Worm (Caenorhabditis elegans): Measurements from ENCODE around the gene ZK809.9.

Gene ZK809.9

DNA sequence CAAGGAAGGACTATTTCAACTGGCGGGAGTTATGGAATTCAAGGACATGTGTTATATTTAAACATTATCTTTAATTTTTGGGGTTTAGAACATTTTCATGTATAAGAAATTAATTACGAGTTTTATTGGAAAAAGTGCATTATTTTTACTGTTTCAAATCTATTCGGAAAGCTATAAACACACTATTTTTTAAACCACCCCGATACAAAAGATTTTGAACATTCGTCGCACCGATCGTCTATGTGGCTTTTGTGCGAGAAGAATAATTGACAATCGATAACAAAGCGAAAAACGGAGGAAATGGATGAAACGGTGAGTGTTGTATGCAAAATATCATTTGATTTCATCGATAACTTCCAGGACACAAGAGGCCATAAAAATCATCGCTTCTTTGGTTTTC is at the start of gene ZK809.9:
TSS of gene ZK809.9 (plus strand) at position 301 of the 400 bp plus-strand sequence.
- no peak for TF ChIP-seq ceh-13 (GFP tag; optimal IDR thresholded peaks at IDR 0.05)
- TF ChIP-seq scrt-1 (GFP tag; IDR thresholded peaks at IDR 0.05) = no peak

DNA sequence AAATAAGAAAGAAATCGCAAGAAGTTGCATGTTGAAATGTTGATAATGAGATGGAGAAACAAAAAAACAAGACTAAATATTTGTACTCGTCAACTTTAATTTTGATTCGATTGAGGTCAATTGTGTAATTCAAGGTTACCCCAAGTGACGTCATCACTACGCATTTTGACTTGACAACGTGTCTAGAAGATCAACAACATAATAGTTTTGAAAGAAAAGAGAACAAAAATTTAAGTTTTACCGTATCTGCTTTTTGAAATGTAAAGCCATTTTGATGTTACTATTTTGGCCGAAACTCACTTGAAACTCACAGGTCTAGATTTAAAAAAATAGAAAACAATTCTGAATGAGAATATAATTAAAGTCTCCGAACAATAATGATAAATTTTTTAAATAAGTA is 44.2 kb upstream of the ZK809.9 start, which contains the start of gene dsl-5:
TSS of gene dsl-5 (minus strand) at position 101 of the 400 bp plus-strand sequence.
- TF ChIP-seq hnd-1 (tag; optimal IDR thresholded peaks at IDR 0.05) (no peak), aly-1 (tag; optimal IDR thresholded peaks at IDR 0.05) (no peak), flt-1 (GFP tag; IDR thresholded peaks at IDR 0.05) (no peak), sea-1 (GFP tag; conservative IDR thresholded peaks at IDR 0.05) (no peak), ceh-13 (GFP tag; optimal IDR thresholded peaks at IDR 0.05) (no peak), B0310.2 (tag; optimal IDR thresholded peaks at IDR 0.05) (no peak), ama-1 (optimal IDR thresholded peaks at IDR 0.05) (no peak), tra-4 (tag; optimal IDR thresholded peaks at IDR 0.05) (no peak), tbx-11 (GFP tag; IDR thresholded peaks at IDR 0.05) (no peak), hmbx-1 (tag; optimal IDR thresholded peaks at IDR 0.05) (no peak), scrt-1 (GFP tag; IDR thresholded peaks at IDR 0.05) (no peak), hmg-4 (GFP tag; optimal IDR thresholded peaks at IDR 0.05) (no peak), pes-1 (GFP tag; IDR thresholded peaks at IDR 0.05) (no peak), tbx-37 (GFP tag; conservative IDR thresholded peaks at IDR 0.05) (no peak)

DNA sequence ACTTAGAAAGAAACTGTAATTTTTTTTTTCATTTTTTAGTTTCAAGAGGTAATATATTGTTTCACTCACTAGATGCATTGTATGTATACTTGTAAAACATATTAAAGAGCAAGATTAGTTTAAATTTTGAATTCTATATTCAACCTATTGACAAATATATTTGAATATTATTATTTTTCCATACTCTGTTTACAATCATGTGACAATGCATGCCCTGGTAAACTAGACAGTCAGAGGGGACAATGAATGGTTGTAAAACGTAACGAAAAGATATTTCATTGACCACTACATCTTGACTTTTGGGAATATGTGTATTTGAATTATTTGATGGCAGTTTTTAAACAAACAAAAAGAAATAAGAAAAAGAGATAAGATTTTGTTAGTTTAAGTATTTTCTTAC is 42.8 kb upstream of the ZK809.9 start:
- no peak for TF ChIP-seq scrt-1 (GFP tag; IDR thresholded peaks at IDR 0.05)
- no peak for TF ChIP-seq ceh-13 (GFP tag; optimal IDR thresholded peaks at IDR 0.05)
- no peak for TF ChIP-seq B0310.2 (tag; optimal IDR thresholded peaks at IDR 0.05)
- no peak for TF ChIP-seq tra-4 (tag; optimal IDR thresholded peaks at IDR 0.05)
- TF ChIP-seq ama-1 (optimal IDR thresholded peaks at IDR 0.05) = no peak
- no peak for TF ChIP-seq hnd-1 (tag; optimal IDR thresholded peaks at IDR 0.05)

DNA sequence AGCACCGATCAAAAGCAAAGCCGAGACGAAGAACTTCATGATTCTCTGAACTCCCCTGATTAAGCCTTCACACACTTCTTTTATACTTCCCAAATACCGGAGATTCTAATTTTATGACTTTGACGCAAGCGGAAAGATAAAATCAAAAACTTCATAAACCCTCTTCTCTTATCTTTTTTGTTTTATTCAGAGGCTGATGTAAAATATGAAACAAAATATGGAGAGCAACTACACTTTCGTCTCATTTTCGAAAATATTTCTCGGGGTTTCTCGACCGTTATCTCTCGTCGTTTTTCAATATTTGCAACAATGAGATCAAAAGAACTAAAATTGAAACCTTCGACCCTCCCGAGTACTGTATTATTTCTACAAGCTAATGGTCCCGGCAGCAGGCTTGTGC is 42.0 kb upstream of the ZK809.9 start, which contains the start of gene lys-4:
TSS of gene lys-4 (minus strand) at position 115 of the 400 bp plus-strand sequence.
- TF ChIP-seq ceh-36 (tag; optimal IDR thresholded peaks at IDR 0.05) (no peak), ets-7 (tag; optimal IDR thresholded peaks at IDR 0.05) (no peak), hmg-4 (GFP tag; optimal IDR thresholded peaks at IDR 0.05) (no peak), hmbx-1 (tag; optimal IDR thresholded peaks at IDR 0.05) (no peak), ceh-13 (GFP tag; optimal IDR thresholded peaks at IDR 0.05) (no peak), hnd-1 (tag; optimal IDR thresholded peaks at IDR 0.05) (no peak), flt-1 (GFP tag; IDR thresholded peaks at IDR 0.05) (no peak)

DNA sequence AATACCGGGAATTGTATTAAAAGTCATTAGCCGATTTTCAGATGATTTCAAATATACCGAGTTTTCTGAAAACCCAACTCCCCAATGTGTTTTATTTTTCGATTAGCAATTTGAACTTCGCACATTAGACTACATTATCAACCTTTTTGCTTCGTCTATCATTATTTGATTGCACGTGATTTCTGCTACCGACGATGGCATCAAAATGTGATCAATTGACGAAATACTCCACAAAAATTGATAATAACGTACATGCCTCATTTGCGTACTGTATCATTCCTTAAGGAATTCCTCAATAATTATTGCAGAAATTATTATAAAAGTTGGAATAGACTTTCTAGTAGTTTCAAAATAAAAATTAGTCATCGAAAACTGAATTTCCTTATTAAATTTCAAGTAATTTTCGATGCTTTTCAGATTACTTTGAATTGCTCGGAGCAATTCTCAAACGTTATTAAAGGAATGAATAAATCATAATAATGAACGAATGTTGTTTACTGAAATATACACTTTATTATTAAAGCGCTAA is 41.3 kb upstream of the ZK809.9 start:
- no peak for TF ChIP-seq flt-1 (GFP tag; IDR thresholded peaks at IDR 0.05)
- TF ChIP-seq hmg-4 (GFP tag; optimal IDR thresholded peaks at IDR 0.05) = no peak
- TF ChIP-seq ets-7 (tag; optimal IDR thresholded peaks at IDR 0.05) = no peak
- TF ChIP-seq sea-1 (GFP tag; conservative IDR thresholded peaks at IDR 0.05) = no peak
- TF ChIP-seq ceh-36 (tag; optimal IDR thresholded peaks at IDR 0.05) = no peak
- TF ChIP-seq aly-1 (tag; optimal IDR thresholded peaks at IDR 0.05) = no peak
- TF ChIP-seq B0310.2 (tag; optimal IDR thresholded peaks at IDR 0.05) = no peak
- TF ChIP-seq ama-1 (optimal IDR thresholded peaks at IDR 0.05) = no peak
- TF ChIP-seq tbx-11 (GFP tag; IDR thresholded peaks at IDR 0.05) = no peak
- TF ChIP-seq ceh-13 (GFP tag; optimal IDR thresholded peaks at IDR 0.05) = no peak
- TF ChIP-seq scrt-1 (GFP tag; IDR thresholded peaks at IDR 0.05) = no peak
- no peak for TF ChIP-seq tra-4 (tag; optimal IDR thresholded peaks at IDR 0.05)
- TF ChIP-seq F13C5.2 (tag; optimal IDR thresholded peaks at IDR 0.05) = no peak
- TF ChIP-seq hmbx-1 (tag; optimal IDR thresholded peaks at IDR 0.05) = no peak
- no peak for TF ChIP-seq pes-1 (GFP tag; IDR thresholded peaks at IDR 0.05)
- TF ChIP-seq hnd-1 (tag; optimal IDR thresholded peaks at IDR 0.05) = no peak
- no peak for TF ChIP-seq tbx-37 (GFP tag; conservative IDR thresholded peaks at IDR 0.05)

DNA sequence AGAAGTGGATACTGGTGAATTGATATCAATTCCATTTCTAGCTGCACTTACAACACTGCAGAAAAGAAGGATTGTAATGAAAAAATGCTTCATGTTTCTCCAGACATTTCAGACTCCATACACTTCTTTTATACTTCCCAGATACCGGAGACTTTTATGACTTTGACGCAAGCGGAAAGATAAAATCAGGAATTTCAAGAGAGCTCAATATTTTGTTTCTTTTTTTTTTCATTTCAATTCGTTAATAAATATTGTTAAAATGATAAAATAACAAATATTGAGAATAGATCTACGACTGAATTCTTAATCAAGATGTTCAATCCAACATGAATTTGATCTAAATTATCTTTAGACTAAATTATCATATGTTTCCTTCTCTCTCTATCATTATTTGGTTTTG is 39.6 kb upstream of the ZK809.9 start, which contains the start of gene lys-5:
TSS of gene lys-5 (minus strand) at position 101 of the 400 bp plus-strand sequence.
- no peak for TF ChIP-seq tra-4 (tag; optimal IDR thresholded peaks at IDR 0.05)
- TF ChIP-seq ama-1 (optimal IDR thresholded peaks at IDR 0.05) = no peak
- TF ChIP-seq scrt-1 (GFP tag; IDR thresholded peaks at IDR 0.05) = no peak
- TF ChIP-seq tbx-37 (GFP tag; conservative IDR thresholded peaks at IDR 0.05) = no peak
- no peak for TF ChIP-seq hmbx-1 (tag; optimal IDR thresholded peaks at IDR 0.05)
- no peak for TF ChIP-seq hmg-4 (GFP tag; optimal IDR thresholded peaks at IDR 0.05)
- no peak for TF ChIP-seq flt-1 (GFP tag; IDR thresholded peaks at IDR 0.05)
- no peak for TF ChIP-seq ceh-13 (GFP tag; optimal IDR thresholded peaks at IDR 0.05)
- no peak for TF ChIP-seq aly-1 (tag; optimal IDR thresholded peaks at IDR 0.05)
- no peak for TF ChIP-seq pes-1 (GFP tag; IDR thresholded peaks at IDR 0.05)

DNA sequence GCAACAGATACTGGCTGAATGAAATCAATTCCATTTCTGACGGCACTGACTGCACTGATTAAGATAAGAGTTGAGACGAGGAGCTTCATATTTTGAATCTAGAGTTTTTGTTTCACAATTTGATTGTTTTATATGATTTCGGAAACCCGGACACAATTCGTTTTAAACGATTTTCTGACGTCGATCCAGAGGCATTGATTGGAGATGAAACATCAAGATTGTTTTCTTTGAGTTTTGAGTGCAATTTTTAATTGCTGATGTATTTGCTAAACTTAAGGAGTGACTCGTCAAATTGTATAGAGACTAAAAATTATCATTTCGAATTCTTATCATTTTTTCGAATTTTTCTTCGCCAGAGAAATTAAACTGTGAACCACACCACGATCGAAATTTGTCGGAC is 37.3 kb upstream of the ZK809.9 start, which contains the start of gene lys-6:
TSS of gene lys-6 (minus strand) at position 101 of the 400 bp plus-strand sequence.
- no peak for TF ChIP-seq B0310.2 (tag; optimal IDR thresholded peaks at IDR 0.05)
- no peak for TF ChIP-seq sea-1 (GFP tag; conservative IDR thresholded peaks at IDR 0.05)
- TF ChIP-seq aly-1 (tag; optimal IDR thresholded peaks at IDR 0.05) = no peak
- no peak for TF ChIP-seq ceh-36 (tag; optimal IDR thresholded peaks at IDR 0.05)
- no peak for TF ChIP-seq hnd-1 (tag; optimal IDR thresholded peaks at IDR 0.05)
- TF ChIP-seq tbx-11 (GFP tag; IDR thresholded peaks at IDR 0.05) = no peak
- no peak for TF ChIP-seq hmg-4 (GFP tag; optimal IDR thresholded peaks at IDR 0.05)
- TF ChIP-seq pes-1 (GFP tag; IDR thresholded peaks at IDR 0.05) = no peak
- TF ChIP-seq tbx-37 (GFP tag; conservative IDR thresholded peaks at IDR 0.05) = no peak
- no peak for TF ChIP-seq ets-7 (tag; optimal IDR thresholded peaks at IDR 0.05)
- no peak for TF ChIP-seq scrt-1 (GFP tag; IDR thresholded peaks at IDR 0.05)
- no peak for TF ChIP-seq tra-4 (tag; optimal IDR thresholded peaks at IDR 0.05)

DNA sequence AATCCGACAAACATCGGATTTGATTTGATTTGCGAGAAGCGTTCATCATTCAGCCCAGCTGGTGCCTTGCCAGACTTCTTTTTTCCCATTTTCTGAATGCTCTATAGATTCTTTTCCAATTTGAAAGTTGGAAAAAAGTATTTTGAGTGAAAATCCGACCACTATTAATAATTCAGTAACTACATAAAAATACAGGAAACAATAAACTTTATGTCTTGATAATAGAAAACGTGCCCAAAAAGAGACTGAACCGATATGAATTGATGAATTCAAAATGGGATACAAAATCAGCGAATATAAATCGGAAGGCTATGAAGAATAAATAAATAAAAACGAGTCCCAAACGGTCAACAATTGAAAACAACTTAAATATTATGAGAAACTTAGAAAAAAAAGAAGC is 33.4 kb upstream of the ZK809.9 start, which contains the start of gene F58B3.4:
TSS of gene F58B3.4 (minus strand) at position 101 of the 400 bp plus-strand sequence.
- TF ChIP-seq flt-1 (GFP tag; IDR thresholded peaks at IDR 0.05) (no peak), tbx-37 (GFP tag; conservative IDR thresholded peaks at IDR 0.05) (no peak), ceh-36 (tag; optimal IDR thresholded peaks at IDR 0.05) (no peak), scrt-1 (GFP tag; IDR thresholded peaks at IDR 0.05) (no peak), ama-1 (optimal IDR thresholded peaks at IDR 0.05) (no peak), F13C5.2 (tag; optimal IDR thresholded peaks at IDR 0.05) (no peak)
